Worm (Caenorhabditis elegans) whole organism, L1 larva: ENCODE data around the gene snf-9.

Experiments
- C04F5.9 ChIP-seq: sonication (generic microtip); optimal IDR thresholded peaks from 2 replicates; lab custom pipeline; 2016; ENCODE audit warnings: missing genetic modification characterization, missing compliant biosample characterization
- C16A3.4 ChIP-seq: fragments of 150-350 bp; optimal IDR thresholded peaks from 2 replicates; lab custom pipeline; 2014; ENCODE audit warnings: missing biosample characterization, missing genetic modification characterization
- F16B12.6 ChIP-seq: fragments of 150-350 bp; optimal IDR thresholded peaks from 2 replicates; lab custom pipeline; 2014; ENCODE audit warnings: missing biosample characterization, missing genetic modification characterization
- alr-1 ChIP-seq: fragments of 200-800 bp; sonication (Bioruptor generic); optimal IDR thresholded peaks from 2 replicates; lab custom pipeline; 2018; ENCODE audit warnings: borderline replicate concordance, mild to moderate bottlenecking, missing genetic modification characterization, missing compliant biosample characterization
- aly-2 ChIP-seq: fragments of 150-350 bp; optimal IDR thresholded peaks from 2 replicates; lab custom pipeline; 2014; ENCODE audit warnings: missing biosample characterization, missing genetic modification characterization
- ama-1 ChIP-seq: fragments of 150-350 bp; optimal IDR thresholded peaks from 2 replicates; lab custom pipeline; 2014
- blmp-1 ChIP-seq: fragments of 150-350 bp; optimal IDR thresholded peaks from 2 replicates; lab custom pipeline; 2014; ENCODE audit warnings: missing biosample characterization, missing genetic modification characterization
- ceh-8 ChIP-seq: fragments of 200-800 bp; sonication (Bioruptor generic); optimal IDR thresholded peaks from 2 replicates; lab custom pipeline; 2018; ENCODE audit warnings: mild to moderate bottlenecking, missing genetic modification characterization, moderate library complexity, missing compliant biosample characterization
- ceh-88 ChIP-seq: fragments of 200-800 bp; sonication (Bioruptor generic); IDR thresholded peaks from 2 replicates; pipeline ENCODE4 v1.3.6; 2022; ENCODE audit warnings: missing genetic modification characterization, missing compliant biosample characterization
- ces-1 ChIP-seq: fragments of 150-350 bp; optimal IDR thresholded peaks from 2 replicates; lab custom pipeline; 2014; ENCODE audit warnings: missing biosample characterization, missing genetic modification reagents, missing genetic modification characterization
- dpl-1 ChIP-seq, 3 experiments: fragments of 150-350 bp in 2 of 3; sonication (generic microtip) in 1 of 3; optimal IDR thresholded peaks; 2 replicates each; lab custom pipeline; 2014 to 2017; ENCODE audit warnings: missing biosample characterization in 3 of 3, missing genetic modification characterization in 3 of 3, missing genetic modification reagents in 3 of 3
- efl-1 ChIP-seq, 4 experiments: fragments of 150-350 bp; optimal IDR thresholded peaks in 3 of 4; peaks in 1 of 4; 1 replicate in 1 of 4; 2 replicates in 3 of 4; lab custom pipeline; 2014; ENCODE audit warnings: missing biosample characterization in 2 of 4, missing genetic modification characterization in 2 of 4, missing genetic modification reagents in 2 of 4
- egl-13 ChIP-seq: sonication (generic microtip); optimal IDR thresholded peaks from 2 replicates; lab custom pipeline; 2016; ENCODE audit warnings: missing genotype, missing genetic modification reagents, missing genetic modification characterization, missing compliant biosample characterization
- ets-5 ChIP-seq: fragments of 200-800 bp; sonication (Bioruptor generic); IDR thresholded peaks from 2 replicates; pipeline ENCODE4 v1.3.6; 2022; ENCODE audit warnings: missing genetic modification characterization, missing compliant biosample characterization
- fkh-4 ChIP-seq: sonication (generic microtip); optimal IDR thresholded peaks from 2 replicates; lab custom pipeline; 2016; ENCODE audit warnings: missing compliant biosample characterization, missing genetic modification characterization, borderline replicate concordance
- fkh-8 ChIP-seq: sonication (generic microtip); optimal IDR thresholded peaks from 2 replicates; lab custom pipeline; 2016; ENCODE audit warnings: mild to moderate bottlenecking, missing genetic modification characterization, missing compliant biosample characterization
- fos-1 ChIP-seq: fragments of 150-350 bp; optimal IDR thresholded peaks from 2 replicates; lab custom pipeline; 2014; ENCODE audit warnings: missing biosample characterization, missing genetic modification characterization
- hlh-17 ChIP-seq: fragments of 200-800 bp; sonication (Bioruptor generic); optimal IDR thresholded peaks from 2 replicates; lab custom pipeline; 2018; ENCODE audit warnings: missing genetic modification characterization, mild to moderate bottlenecking, missing compliant biosample characterization, moderate library complexity, borderline replicate concordance
- hpl-2 ChIP-seq: fragments of 150-350 bp; optimal IDR thresholded peaks from 2 replicates; lab custom pipeline; 2014; ENCODE audit warnings: missing biosample characterization, missing genetic modification reagents, missing genetic modification characterization
- lin-13 ChIP-seq: fragments of 150-350 bp; optimal IDR thresholded peaks from 2 replicates; lab custom pipeline; 2014; ENCODE audit warnings: missing biosample characterization, missing genetic modification reagents, missing genetic modification characterization
- lin-15B ChIP-seq: fragments of 150-350 bp; sonication (generic microtip); optimal IDR thresholded peaks from 3 replicates; lab custom pipeline; 2014; ENCODE audit warnings: missing biosample characterization, missing genetic modification characterization
- lin-35 ChIP-seq, 2 experiments: fragments of 150-350 bp; optimal IDR thresholded peaks; 2 replicates each; lab custom pipeline; 2014; ENCODE audit warnings: missing biosample characterization in 2 of 2, missing genetic modification characterization in 2 of 2, missing genetic modification reagents in 2 of 2
- lir-3 ChIP-seq: sonication (generic microtip); optimal IDR thresholded peaks from 2 replicates; lab custom pipeline; 2016; ENCODE audit warnings: mild to moderate bottlenecking, missing genetic modification characterization, moderate library complexity, missing compliant biosample characterization; ENCODE audit not compliant: poor library complexity
- lsy-2 ChIP-seq, 2 experiments: fragments of 150-350 bp; optimal IDR thresholded peaks; 2 replicates each; lab custom pipeline; 2014; ENCODE audit warnings: missing biosample characterization in 2 of 2, missing genetic modification characterization in 2 of 2
- mab-9 ChIP-seq: fragments of 200-800 bp; sonication (Bioruptor generic); IDR thresholded peaks from 2 replicates; pipeline ENCODE4 v1.3.6; 2022; ENCODE audit warnings: missing genetic modification reagents, missing genetic modification characterization, missing compliant biosample characterization
- mef-2 ChIP-seq: fragments of 150-350 bp; optimal IDR thresholded peaks from 2 replicates; lab custom pipeline; 2014; ENCODE audit warnings: missing biosample characterization, missing genetic modification characterization
- mep-1 ChIP-seq: fragments of 150-350 bp; optimal IDR thresholded peaks from 2 replicates; lab custom pipeline; 2014; ENCODE audit warnings: missing biosample characterization, missing genetic modification characterization
- nhr-28 ChIP-seq: fragments of 150-350 bp; optimal IDR thresholded peaks from 2 replicates; lab custom pipeline; 2014; ENCODE audit warnings: missing biosample characterization, missing genetic modification characterization
- nhr-71 ChIP-seq: sonication (generic microtip); optimal IDR thresholded peaks from 2 replicates; lab custom pipeline; 2016; ENCODE audit warnings: mild to moderate bottlenecking, missing genetic modification characterization, moderate library complexity, missing compliant biosample characterization
- nhr-85 ChIP-seq: sonication (generic microtip); peaks from one replicate; lab custom pipeline; 2016; ENCODE audit warnings: missing genetic modification characterization, inconsistent platforms, missing compliant biosample characterization
- snu-23 ChIP-seq: sonication (generic microtip); optimal IDR thresholded peaks from 2 replicates; lab custom pipeline; 2016; ENCODE audit warnings: missing genetic modification characterization, missing compliant biosample characterization
- sox-4 ChIP-seq: sonication (generic microtip); optimal IDR thresholded peaks from 2 replicates; lab custom pipeline; 2016; ENCODE audit warnings: missing genetic modification characterization, missing compliant biosample characterization
- sup-37 ChIP-seq: fragments of 200-800 bp; sonication (Bioruptor generic); optimal IDR thresholded peaks from 2 replicates; lab custom pipeline; 2018; ENCODE audit warnings: mild to moderate bottlenecking, missing genetic modification characterization, missing compliant biosample characterization
- swsn-7 ChIP-seq: sonication (generic microtip); optimal IDR thresholded peaks from 2 replicates; lab custom pipeline; 2016; ENCODE audit warnings: missing genetic modification characterization, missing compliant biosample characterization
- tbx-2 ChIP-seq: sonication (generic microtip); optimal IDR thresholded peaks from 2 replicates; lab custom pipeline; 2016; ENCODE audit warnings: missing genetic modification characterization, missing compliant biosample characterization
- unc-30 ChIP-seq: sonication (generic microtip); optimal IDR thresholded peaks from 2 replicates; lab custom pipeline; 2017; ENCODE audit warnings: missing biosample characterization, missing genetic modification characterization
- unc-98 ChIP-seq: fragments of 200-800 bp; sonication (Bioruptor generic); IDR thresholded peaks from 2 replicates; pipeline ENCODE4 v1.3.6; 2022; ENCODE audit warnings: missing genetic modification characterization, missing compliant biosample characterization
- xbp-1 ChIP-seq: sonication (generic microtip); optimal IDR thresholded peaks from 2 replicates; lab custom pipeline; 2016; ENCODE audit warnings: missing genetic modification characterization, missing compliant biosample characterization
- zip-4 ChIP-seq: fragments of 200-800 bp; sonication (Bioruptor generic); optimal IDR thresholded peaks from 2 replicates; lab custom pipeline; 2018; ENCODE audit warnings: mild to moderate bottlenecking, missing genetic modification characterization, moderate library complexity, missing compliant biosample characterization
- ztf-11 ChIP-seq, 2 experiments: sonication (generic microtip); optimal IDR thresholded peaks; 2 replicates each; lab custom pipeline; 2016 to 2017; ENCODE audit warnings: missing genetic modification characterization in 2 of 2, missing biosample characterization in 1 of 2, missing compliant biosample characterization in 1 of 2
- ztf-4 ChIP-seq: fragments of 150-350 bp; optimal IDR thresholded peaks from 2 replicates; lab custom pipeline; 2014; ENCODE audit warnings: missing biosample characterization, missing genetic modification characterization

snf-9 gene

ce11 chrIV:17269042-17269441 is 42.9 kb upstream of the snf-9 start, which contains the start of gene atgp-1:
Gene atgp-1 (plus strand): TSS chrIV:17269342.
- peak; percentile 63 for TF ChIP-seq nhr-85 (tag; lab: Kevin White, UChicago)
- TF ChIP-seq ces-1 (GFP tag; lab: Kevin White, UChicago), result no peak

- peak; percentile 12 for TF ChIP-seq blmp-1
- TF ChIP-seq swsn-7, result no peak
Measured at ce11 chrIV:17269702-17270101, 42.2 kb upstream of the snf-9 start.

- TF ChIP-seq unc-98 (no peak), efl-1 (optimal IDR thresholded peaks at IDR 0.05; lab: Kevin White, UChicago) (peak in 1 of 2 experiments; percentile 29), efl-1 (GFP tag; optimal IDR thresholded peaks at IDR 0.05 in 1 of 2; lab: Kevin White, UChicago) (peak in 1 of 2 experiments; percentile 31)
Measured at ce11 chrIV:17273602-17274110, 38.3 kb upstream of the snf-9 start, which contains the start of gene gln-5. Gene gln-5 (minus strand): TSS chrIV:17273652.

ce11 chrIV:17275281-17275680 is 36.7 kb upstream of the snf-9 start, which contains the start of gene lhfp-4:
Gene lhfp-4 (plus strand): TSS chrIV:17275581.
- TF ChIP-seq fos-1 (tag; lab: Kevin White, UChicago) (no peak), fkh-8 (tag; lab: Kevin White, UChicago) (no peak), efl-1 (optimal IDR thresholded peaks at IDR 0.05; lab: Kevin White, UChicago) (no peak), efl-1 (GFP tag; optimal IDR thresholded peaks at IDR 0.05 in 1 of 2; lab: Kevin White, UChicago) (peak in 1 of 2 experiments; percentile 22)

ce11 chrIV:17276705-17277458 is 35.1 kb upstream of the snf-9 start, which contains the start of gene clec-196:
Gene clec-196 (plus strand): TSS chrIV:17276956.
- peak in 1 of 2 experiments; percentile 9 for TF ChIP-seq lsy-2 (tag; optimal IDR thresholded peaks at IDR 0.05; lab: Kevin White, UChicago)
- no peak for TF ChIP-seq mep-1 (tag; lab: Kevin White, UChicago)
- TF ChIP-seq aly-2 (tag; lab: Kevin White, UChicago), result no peak
- no peak for TF ChIP-seq nhr-71 (tag; lab: Kevin White, UChicago)
- TF ChIP-seq ces-1 (GFP tag; lab: Kevin White, UChicago), result no peak
- TF ChIP-seq ceh-8, result no peak
- TF ChIP-seq fkh-4 (tag; lab: Kevin White, UChicago), result no peak
- TF ChIP-seq xbp-1, result no peak
- TF ChIP-seq hpl-2 (GFP tag; lab: Kevin White, UChicago), result no peak
- TF ChIP-seq unc-98, result no peak
- TF ChIP-seq nhr-28 (tag; lab: Kevin White, UChicago), result no peak
- peak in 1 of 2 experiments; percentile 67 for TF ChIP-seq efl-1 (optimal IDR thresholded peaks at IDR 0.05; lab: Kevin White, UChicago)
- TF ChIP-seq efl-1 (GFP tag; optimal IDR thresholded peaks at IDR 0.05 in 1 of 2; lab: Kevin White, UChicago), result peak; percentile 76 to 96
- TF ChIP-seq sox-4 (tag; lab: Kevin White, UChicago), result no peak
- no peak for TF ChIP-seq ztf-11 (tag; optimal IDR thresholded peaks at IDR 0.05; lab: Kevin White, UChicago)
- TF ChIP-seq fkh-8 (tag; lab: Kevin White, UChicago), result no peak
- TF ChIP-seq lin-13 (GFP tag; lab: Kevin White, UChicago), result no peak
- no peak for TF ChIP-seq ets-5
- no peak for TF ChIP-seq mab-9 (GFP tag; lab: Robert Waterston, UW)
- TF ChIP-seq alr-1 (tag; lab: Kevin White, UChicago), result no peak
- no peak for TF ChIP-seq egl-13 (tag; lab: Kevin White, UChicago)
- TF ChIP-seq F16B12.6 (tag; lab: Kevin White, UChicago), result peak; percentile 72
- TF ChIP-seq ztf-4 (tag; lab: Kevin White, UChicago), result no peak
- no peak for TF ChIP-seq zip-4
- TF ChIP-seq tbx-2 (tag; lab: Kevin White, UChicago), result no peak
- TF ChIP-seq ama-1 (lab: Kevin White, UChicago), result no peak
- TF ChIP-seq hlh-17, result no peak
- no peak for TF ChIP-seq sup-37 (GFP tag; lab: Kevin White, UChicago)
- no peak for TF ChIP-seq C04F5.9 (tag; lab: Kevin White, UChicago)
- peak; percentile 17 for TF ChIP-seq mef-2 (tag; lab: Kevin White, UChicago)
- no peak for TF ChIP-seq lir-3
- TF ChIP-seq lin-15B (tag; lab: Kevin White, UChicago), result peak; percentile 3
- TF ChIP-seq snu-23 (GFP tag; lab: Kevin White, UChicago), result no peak
- no peak for TF ChIP-seq nhr-85 (tag; lab: Kevin White, UChicago)
- peak; percentile 44 to 71 (median 46) for TF ChIP-seq dpl-1 (GFP tag; optimal IDR thresholded peaks at IDR 0.05; lab: Kevin White, UChicago)
- TF ChIP-seq lin-35 (GFP tag; optimal IDR thresholded peaks at IDR 0.05; lab: Kevin White, UChicago), result peak; percentile 5 to 77
- TF ChIP-seq C16A3.4 (tag; lab: Kevin White, UChicago), result peak; percentile 1
- TF ChIP-seq ceh-88 (GFP tag; lab: Robert Waterston, UW), result 0 out of 2 replicates have a peak, but pooled peaks have one; percentile 14
- TF ChIP-seq unc-30 (tag; lab: Kevin White, UChicago), result no peak
